Fruit fly (Drosophila melanogaster): ENCODE measurements around the gene Axs.

The Axs gene

DNA sequence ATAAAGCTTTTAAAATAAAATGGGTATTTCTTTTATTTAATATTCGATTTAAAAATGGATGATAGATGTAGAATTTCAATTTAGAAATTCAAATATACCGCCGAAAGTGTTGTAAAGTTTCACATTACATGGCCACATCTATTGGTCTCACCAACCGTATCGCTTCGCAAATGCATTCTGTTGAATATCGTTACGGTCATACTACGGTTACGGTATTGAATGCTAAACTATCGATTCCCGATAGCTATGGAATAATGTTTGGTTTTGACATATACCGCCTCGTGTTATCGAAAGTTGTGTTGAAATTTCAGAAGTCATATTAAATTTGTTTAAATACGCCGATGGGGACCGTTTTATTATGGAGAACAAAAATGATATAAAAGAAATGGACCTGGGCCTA, 32.6 kb downstream of the Axs start, which contains the start of the genes CG32573 and CG42512 (continued):
- TF ChIP-seq kay (GFP tag; optimal IDR thresholded peaks at IDR 0.05): no peak
- no peak for TF ChIP-seq Asciz (GFP tag; optimal IDR thresholded peaks at IDR 0.05)
- TF ChIP-seq ewg (GFP tag; optimal IDR thresholded peaks at IDR 0.05): no peak
- peak; percentile 12 for TF ChIP-seq CG2712 (tag; optimal IDR thresholded peaks at IDR 0.05)
- no peak for TF ChIP-seq CG7271 (tag; optimal IDR thresholded peaks at IDR 0.05)
- TF ChIP-seq ssp (GFP tag; IDR thresholded peaks at IDR 0.05): no peak
- TF ChIP-seq Stat92E (GFP tag; optimal IDR thresholded peaks at IDR 0.05): no peak
- TF ChIP-seq CG4820 (GFP tag; optimal IDR thresholded peaks at IDR 0.05): no peak
- TF ChIP-seq Eip74EF (GFP tag; optimal IDR thresholded peaks at IDR 0.05): no peak
- TF ChIP-seq Max (GFP tag; optimal IDR thresholded peaks at IDR 0.05): no peak
- peak; percentile 11 for TF ChIP-seq MESR4 (GFP tag; optimal IDR thresholded peaks at IDR 0.05)
- TF ChIP-seq CG17568 (GFP tag; optimal IDR thresholded peaks at IDR 0.05): no peak
- TF ChIP-seq CG7963 (GFP tag; IDR thresholded peaks at IDR 0.05; ENCODE audit: partially characterized antibody): peak; percentile 69
- no peak for TF ChIP-seq run (tag; optimal IDR thresholded peaks at IDR 0.05)
- no peak for TF ChIP-seq trh (GFP tag; optimal IDR thresholded peaks at IDR 0.05)
- TF ChIP-seq Blimp-1 (GFP tag; optimal IDR thresholded peaks at IDR 0.05): no peak
- TF ChIP-seq CG18476 (GFP tag; optimal IDR thresholded peaks at IDR 0.05): no peak
- no peak for TF ChIP-seq CG1024 (GFP tag; IDR thresholded peaks at IDR 0.05)
- no peak for TF ChIP-seq fd102C (GFP tag; optimal IDR thresholded peaks at IDR 0.05)
- no peak for TF ChIP-seq lola (GFP tag; optimal IDR thresholded peaks at IDR 0.05)
- no peak for TF ChIP-seq aop (GFP tag; IDR thresholded peaks at IDR 0.05)
- peak; percentile 23 for TF ChIP-seq CG12391 (tag; optimal IDR thresholded peaks at IDR 0.05)
- peak; percentile 34 for TF ChIP-seq CG33213 (GFP tag; optimal IDR thresholded peaks at IDR 0.05)
- no peak for TF ChIP-seq gsb (GFP tag; IDR thresholded peaks at IDR 0.05)
- no peak for TF ChIP-seq dmrt11E (tag; optimal IDR thresholded peaks at IDR 0.05)
- TF ChIP-seq CG11560 (tag; IDR thresholded peaks at IDR 0.05): no peak
- TF ChIP-seq CG13424 (tag; optimal IDR thresholded peaks at IDR 0.05): no peak
- no peak for TF ChIP-seq schlank (tag; optimal IDR thresholded peaks at IDR 0.05)
- peak; percentile 71 for TF ChIP-seq BEAF-32 (GFP tag; optimal IDR thresholded peaks at IDR 0.05)
- peak; percentile 71 for TF ChIP-seq unc-4 (GFP tag; IDR thresholded peaks at IDR 0.05; ENCODE audit: partially characterized antibody)
- TF ChIP-seq MBD-R2 (GFP tag; IDR thresholded peaks at IDR 0.05): peak; percentile 40
- TF ChIP-seq CG12659 (GFP tag; optimal IDR thresholded peaks at IDR 0.05): peak; percentile 43
- no peak for TF ChIP-seq peb (GFP tag; IDR thresholded peaks at IDR 0.05)
- TF ChIP-seq CG10366 (GFP tag; IDR thresholded peaks at IDR 0.05): no peak
- no peak for TF ChIP-seq CG3726 (GFP tag; IDR thresholded peaks at IDR 0.05)
- no peak for TF ChIP-seq CG7839 (tag; optimal IDR thresholded peaks at IDR 0.05)
- TF ChIP-seq chinmo (GFP tag; IDR thresholded peaks at IDR 0.05; ENCODE audit: partially characterized antibody): peak; percentile 90
- no peak for TF ChIP-seq CG2875 (GFP tag; optimal IDR thresholded peaks at IDR 0.05)
- TF ChIP-seq esg (GFP tag; conservative IDR thresholded peaks at IDR 0.05): no peak
- TF ChIP-seq CG31441 (GFP tag; IDR thresholded peaks at IDR 0.05): no peak
- no peak for TF ChIP-seq scrt (GFP tag; optimal IDR thresholded peaks at IDR 0.05)
- no peak for TF ChIP-seq CG30403 (GFP tag; optimal IDR thresholded peaks at IDR 0.05)

Measured in whole organism, embryonic.